Fruit fly (Drosophila melanogaster) whole organism, wandering third instar larva: ENCODE measurements around the gene CG10479.
A peak's percentile ranks its signal among the peaks of the same experiment; 100 is the strongest.

ENCODE experiments used
- Abd-B ChIP-seq: fragments of >200 bp; optimal IDR thresholded peaks from 2 replicates; lab custom pipeline; 2017; ENCODE audit warnings: missing biosample characterization, missing genetic modification characterization
- CG32264 ChIP-seq: fragments of 200-800 bp; sonication (Bioruptor generic); optimal IDR thresholded peaks from 2 replicates; lab custom pipeline; 2016; ENCODE audit warnings: missing biosample characterization, missing genetic modification characterization
- CG9705 ChIP-seq: fragments of 200-800 bp; sonication (Bioruptor generic); optimal IDR thresholded peaks from 2 replicates; lab custom pipeline; 2018; ENCODE audit warnings: missing biosample characterization, mild to moderate bottlenecking, missing genetic modification characterization
- CrebA ChIP-seq: fragments of 200-800 bp; sonication (Bioruptor generic); optimal IDR thresholded peaks from 2 replicates; lab custom pipeline; 2016; ENCODE audit warnings: missing biosample characterization, mild to moderate bottlenecking, missing genetic modification characterization, borderline replicate concordance
- Dfd ChIP-seq: fragments of >200 bp; optimal IDR thresholded peaks from 2 replicates; lab custom pipeline; 2017; ENCODE audit warnings: missing biosample characterization, missing genetic modification characterization
- Dif ChIP-seq: fragments of 200-275, 200-300 bp; sonication (Bioruptor generic); optimal IDR thresholded peaks from 2 replicates; lab custom pipeline; 2018; ENCODE audit warnings: missing biosample characterization, missing genetic modification characterization; ENCODE audit not compliant: partially characterized antibody
- GATAd ChIP-seq: sonication (Bioruptor generic); optimal IDR thresholded peaks from 2 replicates; lab custom pipeline; 2016; ENCODE audit warnings: missing biosample characterization, missing genetic modification characterization
- HLH106 ChIP-seq: fragments of 200-800 bp; optimal IDR thresholded peaks from 3 replicates; lab custom pipeline; 2019; ENCODE audit warnings: missing biosample characterization, mild to moderate bottlenecking, missing genetic modification characterization, moderate library complexity
- Hnf4 ChIP-seq: fragments of 200-800 bp; sonication (Bioruptor generic); optimal IDR thresholded peaks from 2 replicates; lab custom pipeline; 2016; ENCODE audit warnings: missing biosample characterization, mild to moderate bottlenecking, missing genetic modification characterization
- Hr83 ChIP-seq: fragments of 200-300 bp; sonication (Bioruptor generic); optimal IDR thresholded peaks from 2 replicates; lab custom pipeline; 2016; ENCODE audit warnings: missing biosample characterization, mild to moderate bottlenecking, missing genetic modification characterization, moderate library complexity; ENCODE audit not compliant: poor library complexity, severe bottlenecking
- Mio ChIP-seq: sonication (Bioruptor generic); optimal IDR thresholded peaks from 2 replicates; lab custom pipeline; 2016; ENCODE audit warnings: missing biosample characterization, missing genetic modification characterization
- Myc ChIP-seq: fragments of >200 bp; optimal IDR thresholded peaks from 2 replicates; lab custom pipeline; 2017
- N ChIP-seq: fragments of >200 bp; optimal IDR thresholded peaks from 2 replicates; lab custom pipeline; 2018; ENCODE audit warnings: missing biosample characterization, missing external identifiers, missing genetic modification characterization
- OdsH ChIP-seq: fragments of 200-800 bp; sonication (Bioruptor generic); optimal IDR thresholded peaks from 2 replicates; lab custom pipeline; 2016; ENCODE audit warnings: missing biosample characterization, mild to moderate bottlenecking, missing genetic modification characterization
- Rel ChIP-seq, 2 experiments: fragments of 200-800 bp; sonication (Bioruptor generic) in 1 of 2; optimal IDR thresholded peaks; 2 replicates in 1 of 2; 3 replicates in 1 of 2; lab custom pipeline; 2016 to 2019; ENCODE audit warnings: mild to moderate bottlenecking in 2 of 2, missing biosample characterization in 2 of 2, missing genetic modification characterization in 2 of 2, moderate library complexity in 1 of 2
- Sp1 ChIP-seq: fragments of 200-800 bp; sonication (Bioruptor generic); optimal IDR thresholded peaks from 3 replicates; lab custom pipeline; 2019; ENCODE audit warnings: missing biosample characterization, mild to moderate bottlenecking, missing genetic modification characterization, moderate library complexity
- Vsx2 ChIP-seq: fragments of 200-300, 225-300 bp; sonication (Bioruptor generic); optimal IDR thresholded peaks from 2 replicates; lab custom pipeline; 2018; ENCODE audit warnings: missing biosample characterization, missing genetic modification characterization; ENCODE audit not compliant: partially characterized antibody
- br ChIP-seq: fragments of 200-800 bp; sonication (Bioruptor generic); optimal IDR thresholded peaks from 2 replicates; lab custom pipeline; 2016; ENCODE audit warnings: missing biosample characterization, missing genetic modification characterization
- dl ChIP-seq, 2 experiments: fragments of 175-275, 200-275 bp in 1 of 2; fragments of 200-275 bp in 1 of 2; sonication (Bioruptor generic); optimal IDR thresholded peaks; lab custom pipeline; 2018; ENCODE audit warnings: mild to moderate bottlenecking in 2 of 2, missing biosample characterization in 2 of 2, missing genetic modification characterization in 2 of 2, moderate library complexity in 2 of 2; ENCODE audit not compliant: partially characterized antibody in 2 of 2, insufficient read depth in 1 of 2
- dsf ChIP-seq: sonication (Bioruptor generic); optimal IDR thresholded peaks from 2 replicates; lab custom pipeline; 2016; ENCODE audit warnings: missing biosample characterization, missing genetic modification characterization, borderline replicate concordance
- ey ChIP-seq: fragments of 200-800 bp; sonication (Bioruptor generic); optimal IDR thresholded peaks from 2 replicates; lab custom pipeline; 2016; ENCODE audit warnings: missing biosample characterization, missing genetic modification characterization
- foxo ChIP-seq, 2 experiments: fragments of 200-800 bp; sonication (Bioruptor generic); optimal IDR thresholded peaks; 2 replicates in 1 of 2; 3 replicates in 1 of 2; lab custom pipeline; 2016 to 2017; ENCODE audit warnings: missing biosample characterization in 2 of 2, missing genetic modification characterization in 2 of 2
- fru ChIP-seq: fragments of 200-800 bp; sonication (Bioruptor generic); optimal IDR thresholded peaks from 3 replicates; lab custom pipeline; 2016; ENCODE audit warnings: missing biosample characterization, mild to moderate bottlenecking, missing genetic modification characterization
- h ChIP-seq: fragments of 200-800 bp; sonication (Bioruptor generic); optimal IDR thresholded peaks from 3 replicates; lab custom pipeline; 2016; ENCODE audit warnings: missing biosample characterization, mild to moderate bottlenecking, missing genetic modification characterization
- jim ChIP-seq: fragments of 175-275, 200-325 bp; sonication (Bioruptor generic); optimal IDR thresholded peaks from 2 replicates; lab custom pipeline; 2016; ENCODE audit warnings: missing biosample characterization, mild to moderate bottlenecking, missing genetic modification characterization
- pan ChIP-seq: fragments of >200 bp; optimal IDR thresholded peaks from 2 replicates; lab custom pipeline; 2017
- psq ChIP-seq: fragments of 200-800 bp; sonication (Bioruptor generic); optimal IDR thresholded peaks from 3 replicates; lab custom pipeline; 2017; ENCODE audit warnings: missing biosample characterization, mild to moderate bottlenecking, missing genetic modification characterization, moderate library complexity
- rgr ChIP-seq: fragments of 200-800 bp; sonication (Bioruptor generic); optimal IDR thresholded peaks from 3 replicates; lab custom pipeline; 2016; ENCODE audit warnings: missing biosample characterization, mild to moderate bottlenecking, missing genetic modification characterization
- sage ChIP-seq: fragments of 200-800 bp; sonication (Bioruptor generic); optimal IDR thresholded peaks from 2 replicates; lab custom pipeline; 2016; ENCODE audit warnings: missing biosample characterization, mild to moderate bottlenecking, missing genetic modification characterization
- sv ChIP-seq: fragments of 200-800 bp; sonication (Bioruptor generic); optimal IDR thresholded peaks from 3 replicates; lab custom pipeline; 2016; ENCODE audit warnings: missing biosample characterization, missing genetic modification characterization
- tai ChIP-seq: sonication (Bioruptor generic); optimal IDR thresholded peaks from 2 replicates; lab custom pipeline; 2016; ENCODE audit warnings: missing biosample characterization, missing genetic modification characterization
- usp ChIP-seq: fragments of >200 bp; optimal IDR thresholded peaks from 2 replicates; lab custom pipeline; 2017; ENCODE audit warnings: missing biosample characterization, missing genetic modification characterization
- woc ChIP-seq: sonication (Bioruptor generic); optimal IDR thresholded peaks from 2 replicates; lab custom pipeline; 2016; ENCODE audit warnings: missing biosample characterization, mild to moderate bottlenecking, missing genetic modification characterization

CG10479 gene

DNA sequence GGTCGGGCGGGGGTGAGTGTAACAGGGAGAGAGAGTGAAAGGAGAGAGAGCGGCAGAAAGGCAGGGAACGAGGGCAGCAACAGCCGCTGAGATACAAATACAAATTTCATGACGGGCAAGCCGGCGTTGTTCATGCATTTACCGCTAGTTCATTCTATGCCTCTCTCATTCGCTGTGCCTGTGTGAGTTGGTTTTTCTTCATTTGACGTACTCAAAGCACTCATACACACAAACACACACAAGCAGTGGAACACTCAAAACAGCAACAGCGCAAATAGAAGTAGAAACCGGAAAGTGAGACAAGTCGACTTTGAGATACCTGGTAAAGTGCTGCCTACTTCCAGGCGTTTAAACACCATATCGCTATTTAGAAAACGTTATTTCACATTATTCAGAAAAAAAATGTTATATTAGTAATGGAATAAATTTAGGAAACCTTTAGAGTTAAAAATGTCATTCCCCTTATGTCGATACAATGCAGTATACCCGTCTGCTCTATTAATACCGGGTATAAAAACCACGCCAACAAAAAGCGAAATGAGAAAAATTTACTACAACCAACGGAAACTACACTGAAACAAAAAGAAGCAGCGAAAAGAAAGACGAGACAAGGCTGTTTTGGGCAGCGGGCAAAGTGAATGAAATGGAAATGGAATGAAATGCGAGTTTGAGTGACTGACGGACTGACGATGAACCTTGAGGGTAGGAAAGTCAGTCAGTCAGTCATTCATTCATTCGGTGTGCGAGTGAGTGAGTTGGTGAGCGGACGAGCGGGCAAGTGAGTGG is 507 bp upstream of the CG10479 start:
- TF ChIP-seq woc (GFP tag; lab: Kevin White, UChicago): peak; percentile 43
- peak; percentile 83 for TF ChIP-seq sv
- peak in 1 of 2 experiments; percentile 53 for TF ChIP-seq foxo (GFP tag; optimal IDR thresholded peaks at IDR 0.05; lab: Kevin White, UChicago)
- TF ChIP-seq fru (GFP tag; lab: Kevin White, UChicago): peak; percentile 21
- no peak for TF ChIP-seq Sp1
- no peak for TF ChIP-seq dl (GFP tag; optimal IDR thresholded peaks at IDR 0.05; lab: Kevin White, UChicago; ENCODE audit: insufficient read depth in 1 of 2, partially characterized antibody in 2 of 2)
- TF ChIP-seq CrebA (GFP tag; lab: Kevin White, UChicago): no peak
- TF ChIP-seq ey: peak; percentile 28
- peak; percentile 9 for TF ChIP-seq OdsH (GFP tag; lab: Kevin White, UChicago)
- TF ChIP-seq GATAd (GFP tag; lab: Kevin White, UChicago): no peak
- peak; percentile 10 for TF ChIP-seq HLH106 (tag; lab: Kevin White, UChicago)
- TF ChIP-seq Rel (GFP tag; optimal IDR thresholded peaks at IDR 0.05; lab: Kevin White, UChicago): no peak
- TF ChIP-seq Rel (tag; optimal IDR thresholded peaks at IDR 0.05; lab: Kevin White, UChicago): no peak
- peak; percentile 13 for TF ChIP-seq br (GFP tag; lab: Kevin White, UChicago)
- no peak for TF ChIP-seq jim (GFP tag; lab: Kevin White, UChicago)
- TF ChIP-seq CG9705 (GFP tag; lab: Kevin White, UChicago): no peak
- TF ChIP-seq dsf: no peak
- no peak for TF ChIP-seq tai (GFP tag; lab: Kevin White, UChicago)
- TF ChIP-seq Vsx2 (GFP tag; lab: Kevin White, UChicago): no peak
- TF ChIP-seq N (GFP tag; lab: Kevin White, UChicago): no peak
- peak; percentile 32 for TF ChIP-seq h (GFP tag; lab: Kevin White, UChicago)
- TF ChIP-seq sage (GFP tag; lab: Kevin White, UChicago): no peak
- TF ChIP-seq Dif (GFP tag; lab: Kevin White, UChicago): no peak
- TF ChIP-seq Myc (lab: Kevin White, UChicago): no peak
- peak; percentile 30 for TF ChIP-seq psq (GFP tag; lab: Kevin White, UChicago)
- TF ChIP-seq Hnf4 (GFP tag; lab: Kevin White, UChicago): no peak
- TF ChIP-seq rgr (GFP tag; lab: Kevin White, UChicago): peak; percentile 22

DNA sequence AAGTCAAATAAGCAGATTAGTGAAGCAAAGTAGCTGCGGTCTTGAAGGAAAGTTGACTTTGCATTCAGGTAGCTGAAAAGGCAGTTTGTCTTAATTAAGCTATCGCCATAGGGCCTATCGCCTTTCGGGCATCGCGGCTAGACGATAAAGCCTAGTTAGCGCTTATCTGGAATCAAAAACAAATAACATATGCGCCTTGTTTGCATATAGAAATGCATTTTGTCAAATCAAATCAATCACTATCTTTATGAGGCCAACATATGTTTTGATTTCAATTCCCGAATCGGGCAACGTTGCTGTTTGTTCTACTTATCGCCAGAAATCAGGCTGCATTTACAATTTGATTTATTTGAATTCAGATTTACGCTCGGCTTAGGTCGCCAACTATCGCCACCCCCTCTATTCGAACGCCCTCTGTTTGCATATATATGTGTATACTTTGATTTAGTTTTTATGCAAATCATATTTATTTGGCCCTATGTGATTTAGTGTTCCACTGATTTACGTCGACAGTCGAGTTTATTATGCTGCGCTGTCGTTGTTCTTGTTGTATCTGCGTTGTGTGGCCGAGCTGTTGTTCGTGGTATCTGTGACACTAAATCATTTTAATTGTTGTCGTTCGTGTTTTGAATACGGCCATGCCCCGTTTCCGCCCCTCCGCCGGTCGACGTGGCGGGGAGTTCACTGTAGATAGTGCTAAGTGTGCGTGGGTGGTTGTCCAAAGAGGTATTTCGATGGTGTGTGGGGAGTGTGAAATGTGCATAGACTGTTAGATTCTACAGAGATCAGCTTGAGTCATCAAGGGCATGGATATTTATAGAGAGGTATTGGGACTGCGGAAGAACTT is 1.0 kb downstream of the CG10479 start:
- no peak for TF ChIP-seq h (GFP tag; lab: Kevin White, UChicago)
- no peak for TF ChIP-seq usp
- TF ChIP-seq sv: peak; percentile 12

DNA sequence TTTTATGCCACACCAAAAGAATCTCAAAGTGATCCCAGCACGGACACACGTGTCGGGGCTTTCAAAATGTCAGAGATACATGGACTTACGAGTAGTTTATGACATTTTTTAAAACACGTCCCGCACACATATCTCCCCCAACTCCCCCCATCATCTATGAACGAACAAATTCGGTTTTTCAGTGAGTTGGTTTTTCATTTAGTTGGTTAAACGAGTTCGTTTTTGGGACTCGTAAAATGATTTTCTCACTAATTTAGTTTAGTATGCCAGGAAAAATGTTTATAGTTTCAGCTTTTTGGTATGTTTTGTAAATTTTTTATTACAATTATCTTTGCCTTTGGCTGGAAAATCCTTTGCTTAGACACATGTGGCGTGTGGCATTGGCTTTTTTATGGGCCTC is 4.4 kb downstream of the CG10479 start:
- TF ChIP-seq sv (no peak), Abd-B (no peak), Sp1 (no peak), pan (no peak), HLH106 (tag; lab: Kevin White, UChicago) (no peak), Mio (no peak), Dfd (no peak), usp (no peak), CG32264 (no peak), CrebA (GFP tag; lab: Kevin White, UChicago) (no peak), sage (GFP tag; lab: Kevin White, UChicago) (no peak), OdsH (GFP tag; lab: Kevin White, UChicago) (no peak), psq (GFP tag; lab: Kevin White, UChicago) (no peak), Hr83 (no peak), Hnf4 (GFP tag; lab: Kevin White, UChicago) (no peak), Dif (GFP tag; lab: Kevin White, UChicago) (no peak)
